Fruit fly (Drosophila melanogaster) whole organism, embryonic: ENCODE data around the gene Cyp6d4.

Experiments used
- Awh ChIP-seq: fragments of 200-800 bp; sonication (Bioruptor generic); IDR thresholded peaks from 2 replicates; pipeline ENCODE4, ENCODE4 v1.3.6; 2022; ENCODE audit warnings: missing biosample characterization, missing genetic modification characterization
- Blimp-1 ChIP-seq: fragments of 200-800 bp; sonication (Bioruptor generic); optimal IDR thresholded peaks from 3 replicates; lab custom pipeline; 2018; ENCODE audit warnings: missing biosample characterization, missing genetic modification characterization, mild to moderate bottlenecking, moderate library complexity, missing genetic modification reagents
- Bteb2 ChIP-seq: fragments of 200-800 bp; sonication (Bioruptor generic); optimal IDR thresholded peaks from 2 replicates; lab custom pipeline; 2016; ENCODE audit warnings: missing biosample characterization, missing genetic modification characterization
- CG10959 ChIP-seq: fragments of 200-800 bp; sonication (Bioruptor generic); IDR thresholded peaks from 2 replicates; pipeline ENCODE4 v1.3.6; 2022; ENCODE audit warnings: missing biosample characterization, missing genetic modification characterization
- CG11398 ChIP-seq: fragments of 200-800 bp; sonication (Bioruptor generic); optimal IDR thresholded peaks from 2 replicates; lab custom pipeline; 2016; ENCODE audit warnings: missing biosample characterization, missing genetic modification characterization
- CG1233 ChIP-seq: fragments of 200-800 bp; sonication (Bioruptor generic); optimal IDR thresholded peaks from 4 replicates; lab custom pipeline; 2018; ENCODE audit warnings: missing biosample characterization, mild to moderate bottlenecking, missing genetic modification characterization
- CG13287 ChIP-seq: fragments of 200-800 bp; sonication (Bioruptor generic); IDR thresholded peaks from 2 replicates; pipeline ENCODE4 v1.3.6; 2022; ENCODE audit warnings: missing biosample characterization, missing genetic modification characterization; ENCODE audit not compliant: partially characterized antibody
- CG13424 ChIP-seq: fragments of 200-800 bp; sonication (Bioruptor generic); optimal IDR thresholded peaks from 2 replicates; lab custom pipeline; 2019; ENCODE audit warnings: missing biosample characterization, mild to moderate bottlenecking, missing genetic modification characterization, moderate library complexity
- CG14050 ChIP-seq: fragments of 200-800 bp; sonication (Bioruptor generic); IDR thresholded peaks from 3 replicates; pipeline ENCODE4 v1.3.6; 2022; ENCODE audit warnings: missing biosample characterization, missing genetic modification characterization
- CG16779 ChIP-seq: fragments of 200-800 bp; sonication (Bioruptor generic); IDR thresholded peaks from 2 replicates; pipeline ENCODE4 v1.3.6; 2022; ENCODE audit warnings: missing biosample characterization, missing genetic modification characterization
- CG30020 ChIP-seq: fragments of 200-800 bp; optimal IDR thresholded peaks from 2 replicates; lab custom pipeline; 2019; ENCODE audit warnings: missing biosample characterization, mild to moderate bottlenecking, missing genetic modification characterization, moderate library complexity
- CG32532 ChIP-seq: fragments of 200-800 bp; sonication (Bioruptor generic); IDR thresholded peaks from 2 replicates; pipeline ENCODE4 v1.3.6; 2022; ENCODE audit warnings: missing biosample characterization, missing genetic modification characterization
- CG3407 ChIP-seq: fragments of 200-800 bp; sonication (Bioruptor generic); optimal IDR thresholded peaks from 2 replicates; lab custom pipeline; 2018; ENCODE audit warnings: missing biosample characterization, mild to moderate bottlenecking, missing genetic modification characterization
- CG34224 ChIP-seq: fragments of 200-800 bp; sonication (Bioruptor generic); IDR thresholded peaks from 3 replicates; pipeline ENCODE4 v1.3.6; 2022; ENCODE audit warnings: missing biosample characterization, missing genetic modification characterization; ENCODE audit not compliant: partially characterized antibody
- CG3847 ChIP-seq: fragments of 200-800 bp; sonication (Bioruptor generic); IDR thresholded peaks from 2 replicates; pipeline ENCODE4 v1.3.6; 2022; ENCODE audit warnings: missing biosample characterization, missing genetic modification characterization
- CG42726 ChIP-seq: fragments of 200-800 bp; sonication (Bioruptor generic); IDR thresholded peaks from 2 replicates; pipeline ENCODE4 v1.3.6; 2022; ENCODE audit warnings: missing biosample characterization, missing genetic modification characterization; ENCODE audit not compliant: partially characterized antibody
- CG43689 ChIP-seq: fragments of 200-800 bp; sonication (Bioruptor generic); IDR thresholded peaks from 2 replicates; pipeline ENCODE4 v1.3.6; 2022; ENCODE audit warnings: missing biosample characterization, missing genetic modification characterization
- CG4730 ChIP-seq: fragments of 200-800 bp; sonication (Bioruptor generic); IDR thresholded peaks from 2 replicates; pipeline ENCODE4 v1.3.6; 2022; ENCODE audit warnings: missing biosample characterization, missing genetic modification characterization
- CG4854 ChIP-seq: fragments of 200-800 bp; sonication (Bioruptor generic); optimal IDR thresholded peaks from 2 replicates; lab custom pipeline; 2016; ENCODE audit warnings: missing biosample characterization, missing genetic modification characterization, inconsistent platforms
- CG8089 ChIP-seq: fragments of 200-800 bp; sonication (Bioruptor generic); optimal IDR thresholded peaks from 3 replicates; lab custom pipeline; 2016; ENCODE audit warnings: missing biosample characterization, missing genetic modification characterization
- CG8478 ChIP-seq: fragments of >200 bp; optimal IDR thresholded peaks from 2 replicates; lab custom pipeline; 2018
- CG8944 ChIP-seq: fragments of 200-800 bp; sonication (Bioruptor generic); optimal IDR thresholded peaks from 3 replicates; lab custom pipeline; 2016; ENCODE audit warnings: missing biosample characterization, missing genetic modification characterization
- CTCF ChIP-seq: fragments of 200-800 bp; sonication (Bioruptor generic); optimal IDR thresholded peaks from 2 replicates; lab custom pipeline; 2017; ENCODE audit warnings: missing biosample characterization, mild to moderate bottlenecking, missing genetic modification characterization, moderate library complexity
- D19B ChIP-seq: fragments of 200-800 bp; sonication (Bioruptor generic); optimal IDR thresholded peaks from 2 replicates; lab custom pipeline; 2017; ENCODE audit warnings: missing biosample characterization, mild to moderate bottlenecking, missing genetic modification characterization
- Dek ChIP-seq: fragments of 200-800 bp; sonication (Bioruptor generic); optimal IDR thresholded peaks from 3 replicates; lab custom pipeline; 2019; ENCODE audit warnings: missing biosample characterization, mild to moderate bottlenecking, missing genetic modification characterization, moderate library complexity
- Dip2 ChIP-seq: fragments of 200-800 bp; sonication (Bioruptor generic); IDR thresholded peaks from 2 replicates; pipeline ENCODE4 v1.3.6; 2022; ENCODE audit warnings: missing biosample characterization, missing genetic modification characterization
- Ets65A ChIP-seq: fragments of 200-800 bp; sonication (Bioruptor generic); peaks from one replicate; lab custom pipeline; 2016; ENCODE audit warnings: missing biosample characterization, missing genetic modification characterization
- Jarid2 ChIP-seq: fragments of 200-800 bp; sonication (Bioruptor generic); optimal IDR thresholded peaks from 3 replicates; lab custom pipeline; 2017; ENCODE audit warnings: mild to moderate bottlenecking, missing biosample characterization, missing genetic modification reagents, missing genetic modification characterization
- Max ChIP-seq: fragments of 200-800 bp; sonication (Bioruptor generic); optimal IDR thresholded peaks from 2 replicates; lab custom pipeline; 2016; ENCODE audit warnings: missing biosample characterization, mild to moderate bottlenecking, missing genetic modification characterization
- NfI ChIP-seq: fragments of 200-800 bp; sonication (Bioruptor generic); optimal IDR thresholded peaks from 3 replicates; lab custom pipeline; 2018; ENCODE audit warnings: missing biosample characterization, mild to moderate bottlenecking, missing genetic modification characterization, moderate library complexity
- ac ChIP-seq: fragments of 200-800 bp; sonication (Bioruptor generic); optimal IDR thresholded peaks from 3 replicates; lab custom pipeline; 2017; ENCODE audit warnings: missing biosample characterization, mild to moderate bottlenecking, missing genetic modification characterization
- da ChIP-seq: fragments of 200-800 bp; sonication (Bioruptor generic); optimal IDR thresholded peaks from 2 replicates; lab custom pipeline; 2016; ENCODE audit warnings: missing biosample characterization, missing genetic modification characterization
- dysf ChIP-seq: fragments of 200-800 bp; sonication (Bioruptor generic); IDR thresholded peaks from 3 replicates; pipeline ENCODE4 v1.3.6; 2022; ENCODE audit warnings: missing biosample characterization, missing genetic modification characterization
- ems ChIP-seq: fragments of 200-800 bp; sonication (Bioruptor generic); optimal IDR thresholded peaks from 3 replicates; lab custom pipeline; 2016; ENCODE audit warnings: missing biosample characterization, missing genetic modification characterization
- ewg ChIP-seq: fragments of 200-800 bp; sonication (Bioruptor generic); optimal IDR thresholded peaks from 3 replicates; lab custom pipeline; 2017; ENCODE audit warnings: mild to moderate bottlenecking, missing biosample characterization, missing genetic modification reagents, missing genetic modification characterization
- gfzf ChIP-seq: fragments of 200-800 bp; sonication (Bioruptor generic); optimal IDR thresholded peaks from 2 replicates; lab custom pipeline; 2016; ENCODE audit warnings: missing biosample characterization, mild to moderate bottlenecking, missing genetic modification characterization, moderate library complexity
- gsb ChIP-seq: fragments of 200-800 bp; sonication (Bioruptor generic); IDR thresholded peaks from 2 replicates; pipeline ENCODE4 v1.3.6; 2022; ENCODE audit warnings: missing biosample characterization, missing genetic modification characterization
- ham ChIP-seq: fragments of 200-800 bp; sonication (Bioruptor generic); IDR thresholded peaks from 2 replicates; pipeline ENCODE4 v1.3.6; 2022; ENCODE audit warnings: missing biosample characterization, missing genetic modification characterization
- hbn ChIP-seq: fragments of 200-800 bp; sonication (Bioruptor generic); IDR thresholded peaks from 2 replicates; pipeline ENCODE4 v1.3.6; 2022; ENCODE audit warnings: missing biosample characterization, missing genetic modification characterization; ENCODE audit not compliant: partially characterized antibody
- her ChIP-seq: fragments of 200-800 bp; sonication (Bioruptor generic); optimal IDR thresholded peaks from 2 replicates; lab custom pipeline; 2016; ENCODE audit warnings: missing biosample characterization, missing genetic modification characterization
- hth ChIP-seq: fragments of >200 bp; optimal IDR thresholded peaks from 2 replicates; lab custom pipeline; 2017; ENCODE audit warnings: inconsistent platforms
- kah ChIP-seq: fragments of 200-800 bp; sonication (Bioruptor generic); optimal IDR thresholded peaks from 2 replicates; lab custom pipeline; 2018; ENCODE audit warnings: missing biosample characterization, mild to moderate bottlenecking, missing genetic modification characterization
- ken ChIP-seq: fragments of 200-800 bp; sonication (Bioruptor generic); IDR thresholded peaks from 3 replicates; pipeline ENCODE4 v1.3.6; 2022; ENCODE audit warnings: missing biosample characterization, missing genetic modification characterization
- luna ChIP-seq: fragments of 200-800 bp; sonication (Bioruptor generic); optimal IDR thresholded peaks from 2 replicates; lab custom pipeline; 2016; ENCODE audit warnings: missing biosample characterization, missing genetic modification characterization
- nerfin-1 ChIP-seq: fragments of 200-800 bp; sonication (Bioruptor generic); optimal IDR thresholded peaks from 3 replicates; lab custom pipeline; 2019; ENCODE audit warnings: missing biosample characterization, mild to moderate bottlenecking, missing genetic modification characterization, moderate library complexity
- nom ChIP-seq: fragments of 200-800 bp; sonication (Bioruptor generic); optimal IDR thresholded peaks from 2 replicates; lab custom pipeline; 2017; ENCODE audit warnings: missing biosample characterization, missing genetic modification characterization, mild to moderate bottlenecking, moderate library complexity, missing genetic modification reagents
- phol ChIP-seq: fragments of 200-800 bp; sonication (Bioruptor generic); optimal IDR thresholded peaks from 3 replicates; lab custom pipeline; 2018; ENCODE audit warnings: missing biosample characterization, mild to moderate bottlenecking, missing genetic modification characterization, moderate library complexity
- pzg ChIP-seq: fragments of 200-800 bp; sonication (Bioruptor generic); optimal IDR thresholded peaks from 3 replicates; lab custom pipeline; 2018; ENCODE audit warnings: missing biosample characterization, mild to moderate bottlenecking, missing genetic modification characterization, moderate library complexity
- sqz ChIP-seq: fragments of 200-800 bp; sonication (Bioruptor generic); optimal IDR thresholded peaks from 3 replicates; lab custom pipeline; 2018; ENCODE audit warnings: missing biosample characterization, mild to moderate bottlenecking, missing genetic modification characterization
- usp ChIP-seq: fragments of >200 bp; optimal IDR thresholded peaks from 2 replicates; lab custom pipeline; 2017; ENCODE audit warnings: missing biosample characterization, missing genetic modification characterization

Gene Cyp6d4

DNA sequence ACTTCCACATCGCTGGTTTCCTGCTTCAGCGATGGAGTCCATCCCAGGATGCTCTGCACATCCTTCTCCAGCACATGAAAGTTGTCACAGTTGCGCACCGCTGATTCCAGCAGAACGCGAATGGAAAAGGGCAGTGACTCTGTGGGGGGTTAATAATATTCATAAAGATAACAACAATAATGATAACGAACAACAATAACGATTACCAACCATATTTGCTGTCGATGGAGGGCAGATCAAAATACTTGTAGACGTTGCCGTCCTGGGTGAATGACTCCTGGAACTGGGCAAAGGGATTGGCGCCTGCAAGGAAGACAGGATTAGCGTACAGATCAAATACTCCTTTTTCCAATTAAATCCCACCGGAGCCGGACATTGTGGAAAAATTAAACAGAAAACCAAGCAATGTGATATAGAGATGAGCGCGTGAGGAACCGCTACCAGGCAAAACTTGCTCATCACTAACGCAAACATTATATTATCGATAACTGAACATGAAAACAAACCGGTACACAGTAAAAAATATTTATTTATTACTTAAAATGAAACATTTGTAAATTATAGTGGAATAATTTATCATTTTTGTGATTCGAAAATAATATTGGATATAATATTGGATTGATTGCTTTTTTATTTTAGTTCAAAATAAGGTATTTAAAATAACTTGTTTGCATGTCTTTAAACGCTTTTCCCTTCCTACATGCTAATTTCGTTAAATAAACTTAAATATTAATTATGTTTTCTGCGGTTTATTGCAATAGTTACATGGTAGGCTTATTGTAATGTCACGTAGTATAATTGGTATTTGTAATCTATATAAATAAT is 26.2 kb downstream of the Cyp6d4 start, which contains the start of gene Irp-1A:
TSS of gene Irp-1A (minus strand) at position 439 of the 825 bp plus-strand sequence.
- peak; percentile 86 for TF ChIP-seq CG34224 (GFP tag; lab: Robert Waterston, UW)
- no peak for TF ChIP-seq da (GFP tag; lab: Kevin White, UChicago)
- no peak for TF ChIP-seq ems (GFP tag; lab: Kevin White, UChicago)
- TF ChIP-seq gsb, result peak; percentile 51; the same call in 1 of the 2 replicates
- no peak for TF ChIP-seq ham
- no peak for TF ChIP-seq hth
- TF ChIP-seq Ets65A (GFP tag; lab: Kevin White, UChicago), result no peak
- peak; percentile 72; the same call in 2 of the 3 replicates for TF ChIP-seq dysf (GFP tag; lab: Robert Waterston, UW)
- peak; percentile 22; the same call in 1 of the 2 replicates for TF ChIP-seq CG42726 (GFP tag; lab: Robert Waterston, UW)
- no peak for TF ChIP-seq CG4854
- peak; percentile 56 for TF ChIP-seq Max (GFP tag; lab: Kevin White, UChicago)
- peak; percentile 89 for TF ChIP-seq CG32532
- TF ChIP-seq Blimp-1 (GFP tag; lab: Kevin White, UChicago), result peak; percentile 84
- peak; percentile 62 for TF ChIP-seq NfI (GFP tag; lab: Kevin White, UChicago)
- no peak for TF ChIP-seq usp (GFP tag; lab: Kevin White, UChicago)
- TF ChIP-seq gfzf (GFP tag; lab: Kevin White, UChicago), result peak; percentile 16
- TF ChIP-seq CG4730 (GFP tag; lab: Robert Waterston, UW), result peak; percentile 70
- no peak for TF ChIP-seq CG11398 (GFP tag; lab: Kevin White, UChicago)
- TF ChIP-seq CG3407 (GFP tag; lab: Kevin White, UChicago), result peak; percentile 44
- TF ChIP-seq phol (tag; lab: Kevin White, UChicago), result peak; percentile 81
- TF ChIP-seq pzg (GFP tag; lab: Kevin White, UChicago), result peak; percentile 59
- TF ChIP-seq CG10959 (GFP tag; lab: Robert Waterston, UW), result no peak
- TF ChIP-seq ewg (GFP tag; lab: Kevin White, UChicago), result peak; percentile 19
- peak; percentile 41 for TF ChIP-seq CG1233 (GFP tag; lab: Kevin White, UChicago)
- TF ChIP-seq CG43689, result no peak
- TF ChIP-seq ken (GFP tag; lab: Robert Waterston, UW), result peak; percentile 56; the same call in 1 of the 3 replicates
- no peak for TF ChIP-seq Dip2
- TF ChIP-seq sqz (GFP tag; lab: Kevin White, UChicago), result peak; percentile 17
- TF ChIP-seq CG16779 (GFP tag; lab: Robert Waterston, UW), result no peak
- no peak for TF ChIP-seq CG8944 (GFP tag; lab: Kevin White, UChicago)
- peak; percentile 34 for TF ChIP-seq her
- peak; percentile 89 for TF ChIP-seq CG13287
- no peak for TF ChIP-seq luna (GFP tag; lab: Kevin White, UChicago)
- no peak for TF ChIP-seq CG8089
- peak; percentile 66 for TF ChIP-seq nerfin-1
- TF ChIP-seq CG13424 (tag; lab: Kevin White, UChicago), result peak; percentile 81
- TF ChIP-seq Bteb2 (GFP tag; lab: Kevin White, UChicago), result no peak
- TF ChIP-seq CG3847, result peak; percentile 71
- no peak for TF ChIP-seq Jarid2 (GFP tag; lab: Kevin White, UChicago)
- TF ChIP-seq Dek (tag; lab: Kevin White, UChicago), result peak; percentile 80
- no peak for TF ChIP-seq ac (GFP tag; lab: Kevin White, UChicago)
- peak; percentile 23 for TF ChIP-seq D19B
- TF ChIP-seq Awh, result peak; percentile 71
- TF ChIP-seq kah (GFP tag; lab: Kevin White, UChicago), result peak; percentile 13
- TF ChIP-seq hbn, result peak; percentile 83
- peak; percentile 56 for TF ChIP-seq CG30020 (tag; lab: Kevin White, UChicago)
- TF ChIP-seq CTCF (GFP tag; lab: Kevin White, UChicago), result no peak
- peak; percentile 35 for TF ChIP-seq nom (GFP tag; lab: Kevin White, UChicago)
- TF ChIP-seq CG14050 (GFP tag; lab: Robert Waterston, UW), result peak; percentile 36; the same call in 1 of the 3 replicates
- no peak for TF ChIP-seq CG8478 (lab: Kevin White, UChicago)
